Worm (Caenorhabditis elegans) whole organism, young adult: ENCODE results near the gene F19H6.4.

Experiments
- C06A6.2 ChIP-seq: fragments of 200-800 bp; sonication (Bioruptor generic); conservative IDR thresholded peaks from 2 replicates; pipeline ENCODE4 v1.3.6; 2022; ENCODE audit warnings: missing genetic modification characterization, missing compliant biosample characterization
- C17E4.6 ChIP-seq: fragments of 200-800 bp; sonication (Bioruptor generic); IDR thresholded peaks from 2 replicates; pipeline ENCODE4 v1.3.6; 2022; ENCODE audit warnings: missing genetic modification reagents, missing genetic modification characterization, missing compliant biosample characterization
- D2030.7 ChIP-seq: fragments of 200-800 bp; sonication (Bioruptor generic); IDR thresholded peaks from 2 replicates; pipeline ENCODE4 v1.3.6; 2022; ENCODE audit warnings: missing genetic modification reagents, missing genetic modification characterization, missing compliant biosample characterization
- F23B12.7 ChIP-seq: sonication (generic microtip); optimal IDR thresholded peaks from 2 replicates; lab custom pipeline; 2017; ENCODE audit warnings: missing genetic modification characterization, mild to moderate bottlenecking, missing compliant biosample characterization, antibody characterized with exemption, moderate library complexity; ENCODE audit not compliant: insufficient read depth
- F52B5.7 ChIP-seq: sonication (generic microtip); optimal IDR thresholded peaks from 2 replicates; lab custom pipeline; 2016; ENCODE audit warnings: mild to moderate bottlenecking, missing genetic modification characterization, missing compliant biosample characterization
- T26A5.8 ChIP-seq: sonication (generic microtip); optimal IDR thresholded peaks from 2 replicates; lab custom pipeline; 2016; ENCODE audit warnings: missing genetic modification characterization, missing compliant biosample characterization
- Y53G8AR.9 ChIP-seq: fragments of 200-800 bp; sonication (Bioruptor generic); conservative IDR thresholded peaks from 2 replicates; pipeline ENCODE4 v1.3.6; 2022; ENCODE audit warnings: missing genetic modification reagents, missing genetic modification characterization, missing compliant biosample characterization
- Y95B8A.8 ChIP-seq: fragments of 200-800 bp; sonication (Bioruptor generic); IDR thresholded peaks from 2 replicates; pipeline ENCODE4 v1.3.6; 2022; ENCODE audit warnings: missing genetic modification reagents, missing genetic modification characterization, missing compliant biosample characterization
- ZK185.1 ChIP-seq: sonication (generic microtip); optimal IDR thresholded peaks from 2 replicates; lab custom pipeline; 2016; ENCODE audit warnings: mild to moderate bottlenecking, missing genetic modification characterization, missing compliant biosample characterization; ENCODE audit not compliant: poor library complexity, severe bottlenecking
- ama-1 ChIP-seq, 3 experiments: fragments of 150-350 bp in 1 of 3; sonication (generic microtip) in 2 of 3; optimal IDR thresholded peaks; 2 replicates each; lab custom pipeline; 2014 to 2018; ENCODE audit warnings: missing biosample characterization in 2 of 3, missing genetic modification characterization in 2 of 3, missing genetic modification reagents in 2 of 3
- athp-1 ChIP-seq: sonication (generic microtip); optimal IDR thresholded peaks from 2 replicates; lab custom pipeline; 2017; ENCODE audit warnings: mild to moderate bottlenecking, missing genetic modification characterization, missing compliant biosample characterization
- attf-6 ChIP-seq: fragments of 200-800 bp; sonication (Bioruptor generic); IDR thresholded peaks from 2 replicates; pipeline ENCODE4 v1.3.6; 2022; ENCODE audit warnings: missing genetic modification reagents, missing genetic modification characterization, missing compliant biosample characterization
- bed-1 ChIP-seq: fragments of 200-800 bp; sonication (Bioruptor generic); IDR thresholded peaks from 2 replicates; pipeline ENCODE4 v1.3.6; 2022; ENCODE audit warnings: missing genetic modification reagents, missing genetic modification characterization, missing compliant biosample characterization
- ceh-100 ChIP-seq: fragments of 200-800 bp; sonication (Bioruptor generic); IDR thresholded peaks from 2 replicates; pipeline ENCODE4 v1.3.6; 2022; ENCODE audit warnings: missing genetic modification reagents, missing genetic modification characterization, missing compliant biosample characterization
- ceh-40 ChIP-seq: fragments of 200-800 bp; sonication (Bioruptor generic); IDR thresholded peaks from 2 replicates; pipeline ENCODE4 v1.3.6; 2022; ENCODE audit warnings: missing genetic modification characterization, missing compliant biosample characterization
- ceh-58 ChIP-seq: fragments of 200-800 bp; sonication (Bioruptor generic); IDR thresholded peaks from 2 replicates; pipeline ENCODE4 v1.3.6; 2022; ENCODE audit warnings: missing genetic modification characterization, missing compliant biosample characterization
- dpl-1 ChIP-seq: fragments of 150-350 bp; optimal IDR thresholded peaks from 2 replicates; lab custom pipeline; 2014; ENCODE audit warnings: missing biosample characterization, missing genetic modification reagents, missing genetic modification characterization
- efl-1 ChIP-seq: fragments of 150-350 bp; optimal IDR thresholded peaks from 2 replicates; lab custom pipeline; 2014; ENCODE audit warnings: missing biosample characterization, missing genetic modification reagents, missing genetic modification characterization
- egl-44 ChIP-seq: fragments of 200-800 bp; sonication (Bioruptor generic); IDR thresholded peaks from 2 replicates; pipeline ENCODE4 v1.3.6; 2022; ENCODE audit warnings: missing genetic modification reagents, missing genetic modification characterization, missing compliant biosample characterization
- egrh-3 ChIP-seq: fragments of 200-800 bp; sonication (Bioruptor generic); IDR thresholded peaks from 2 replicates; pipeline ENCODE4 v1.3.6; 2022; ENCODE audit warnings: missing genetic modification reagents, missing genetic modification characterization, missing compliant biosample characterization
- ekl-4 ChIP-seq: fragments of 200-800 bp; sonication (Bioruptor generic); IDR thresholded peaks from 2 replicates; pipeline ENCODE4 v1.3.6; 2022; ENCODE audit warnings: missing genetic modification reagents, missing genetic modification characterization, missing compliant biosample characterization
- ets-4 ChIP-seq: fragments of 200-800 bp; sonication (Bioruptor generic); optimal IDR thresholded peaks from 2 replicates; lab custom pipeline; 2018; ENCODE audit warnings: mild to moderate bottlenecking, missing genetic modification characterization, missing compliant biosample characterization
- hlh-26 ChIP-seq: fragments of 200-800 bp; sonication (Bioruptor generic); conservative IDR thresholded peaks from 2 replicates; pipeline ENCODE4 v1.3.6; 2022; ENCODE audit warnings: missing genetic modification reagents, missing genetic modification characterization, missing compliant biosample characterization
- hmg-20 ChIP-seq: fragments of 200-800 bp; sonication (Bioruptor generic); IDR thresholded peaks from 2 replicates; pipeline ENCODE4 v1.3.6; 2022; ENCODE audit warnings: missing genetic modification reagents, missing genetic modification characterization, missing compliant biosample characterization
- hsf-1 ChIP-seq: fragments of 200-800 bp; sonication (Bioruptor generic); IDR thresholded peaks from 2 replicates; pipeline ENCODE4 v1.3.6; 2022; ENCODE audit warnings: missing genetic modification reagents, missing genetic modification characterization, missing compliant biosample characterization
- lag-1 ChIP-seq: fragments of 200-800 bp; sonication (Bioruptor generic); IDR thresholded peaks from 2 replicates; pipeline ENCODE4 v1.3.6; 2022; ENCODE audit warnings: missing genetic modification reagents, missing genetic modification characterization, missing compliant biosample characterization
- lin-40 ChIP-seq: sonication (generic microtip); optimal IDR thresholded peaks from 2 replicates; lab custom pipeline; 2016; ENCODE audit warnings: missing genetic modification characterization, mild to moderate bottlenecking, missing compliant biosample characterization, missing genotype, missing genetic modification reagents
- lir-1 ChIP-seq: fragments of 200-800 bp; sonication (Bioruptor generic); conservative IDR thresholded peaks from 2 replicates; pipeline ENCODE4 v1.3.6; 2022; ENCODE audit warnings: missing genetic modification reagents, missing genetic modification characterization, missing compliant biosample characterization
- madf-10 ChIP-seq: sonication (generic microtip); optimal IDR thresholded peaks from 2 replicates; lab custom pipeline; 2016; ENCODE audit warnings: mild to moderate bottlenecking, missing genetic modification characterization, missing compliant biosample characterization
- madf-3 ChIP-seq: fragments of 200-800 bp; sonication (Bioruptor generic); IDR thresholded peaks from 2 replicates; pipeline ENCODE4 v1.3.6; 2022; ENCODE audit warnings: missing genetic modification reagents, missing genetic modification characterization, missing compliant biosample characterization
- mcd-1 ChIP-seq: fragments of 200-800 bp; sonication (Bioruptor generic); IDR thresholded peaks from 2 replicates; pipeline ENCODE4 v1.3.6; 2022; ENCODE audit warnings: missing genetic modification reagents, missing genetic modification characterization, missing compliant biosample characterization
- nfya-1 ChIP-seq: sonication (generic microtip); optimal IDR thresholded peaks from 2 replicates; lab custom pipeline; 2017; ENCODE audit warnings: antibody characterized with exemption, missing compliant biosample characterization, missing genetic modification characterization, borderline replicate concordance; ENCODE audit not compliant: insufficient read depth
- nfyb-1 ChIP-seq: fragments of 200-800 bp; sonication (Bioruptor generic); IDR thresholded peaks from 2 replicates; pipeline ENCODE4 v1.3.6; 2022; ENCODE audit warnings: missing genetic modification reagents, missing genetic modification characterization, missing compliant biosample characterization
- nhr-120 ChIP-seq: fragments of 200-800 bp; sonication (Bioruptor generic); IDR thresholded peaks from 2 replicates; pipeline ENCODE4 v1.3.6; 2022; ENCODE audit warnings: missing genetic modification characterization, missing compliant biosample characterization
- nhr-27 ChIP-seq: fragments of 200-800 bp; sonication (Bioruptor generic); optimal IDR thresholded peaks from 2 replicates; lab custom pipeline; 2018; ENCODE audit warnings: mild to moderate bottlenecking, missing genetic modification characterization, moderate library complexity, missing compliant biosample characterization
- nhr-80 ChIP-seq: sonication (generic microtip); optimal IDR thresholded peaks from 2 replicates; lab custom pipeline; 2016; ENCODE audit warnings: missing genetic modification characterization, missing compliant biosample characterization
- pbrm-1 ChIP-seq: fragments of 200-800 bp; sonication (Bioruptor generic); IDR thresholded peaks from 2 replicates; pipeline ENCODE4 v1.3.6; 2022; ENCODE audit warnings: missing genetic modification reagents, missing genetic modification characterization, missing compliant biosample characterization
- repo-1 ChIP-seq: sonication (generic microtip); optimal IDR thresholded peaks from 2 replicates; lab custom pipeline; 2017; ENCODE audit warnings: mild to moderate bottlenecking, missing genetic modification characterization, missing compliant biosample characterization
- snpc-1.3 ChIP-seq: sonication (generic microtip); optimal IDR thresholded peaks from 2 replicates; lab custom pipeline; 2017; ENCODE audit warnings: missing genetic modification characterization, mild to moderate bottlenecking, missing compliant biosample characterization, antibody characterized with exemption, moderate library complexity, missing genotype, missing genetic modification reagents; ENCODE audit not compliant: insufficient read depth
- sptf-2 ChIP-seq: fragments of 200-800 bp; sonication (Bioruptor generic); optimal IDR thresholded peaks from 2 replicates; lab custom pipeline; 2018; ENCODE audit warnings: mild to moderate bottlenecking, missing genetic modification characterization, missing compliant biosample characterization
- tbx-9 ChIP-seq: sonication (generic microtip); optimal IDR thresholded peaks from 2 replicates; lab custom pipeline; 2016; ENCODE audit warnings: borderline replicate concordance, missing genetic modification characterization, inconsistent platforms, missing compliant biosample characterization
- tlf-1 ChIP-seq: fragments of 200-800 bp; sonication (Bioruptor generic); optimal IDR thresholded peaks from 2 replicates; lab custom pipeline; 2018; ENCODE audit warnings: mild to moderate bottlenecking, missing genetic modification characterization, missing compliant biosample characterization
- xnd-1 ChIP-seq: sonication (generic microtip); optimal IDR thresholded peaks from 2 replicates; lab custom pipeline; 2016; ENCODE audit warnings: missing genotype, missing genetic modification reagents, missing genetic modification characterization, missing compliant biosample characterization
- ztf-22 ChIP-seq: fragments of 200-800 bp; sonication (Bioruptor generic); optimal IDR thresholded peaks from 2 replicates; lab custom pipeline; 2018; ENCODE audit warnings: mild to moderate bottlenecking, missing genetic modification characterization, moderate library complexity, missing compliant biosample characterization

Gene F19H6.4

ce11 chrX:12375783-12376182 lies 10.3 kb downstream of the F19H6.4 start:
- no peak for TF ChIP-seq tlf-1 (GFP tag; lab: Kevin White, UChicago)
- no peak for TF ChIP-seq ets-4
- TF ChIP-seq madf-3, result no peak
- TF ChIP-seq mcd-1 (GFP tag; lab: Robert Waterston, UW), result no peak
- no peak for TF ChIP-seq F23B12.7 (tag; lab: Kevin White, UChicago)
- TF ChIP-seq nhr-120 (GFP tag; lab: Robert Waterston, UW), result no peak

ce11 chrX:12378293-12378692 lies 12.8 kb downstream of the F19H6.4 start, which contains the start of gene glb-13:
TSS of gene glb-13 (minus strand) at chrX:12378393.
- no peak for TF ChIP-seq D2030.7 (GFP tag; lab: Robert Waterston, UW)
- TF ChIP-seq egrh-3 (GFP tag; lab: Robert Waterston, UW), result no peak
- no peak for TF ChIP-seq bed-1
- no peak for TF ChIP-seq tlf-1 (GFP tag; lab: Kevin White, UChicago)

ce11 chrX:12391380-12391779 lies 25.9 kb downstream of the F19H6.4 start, which contains the start of gene nekl-3:
TSS of gene nekl-3 (minus strand) at chrX:12391480.
- TF ChIP-seq athp-1 (tag; lab: Kevin White, UChicago) (no peak), Y53G8AR.9 (GFP tag; lab: Robert Waterston, UW) (no peak), nfya-1 (no peak), hsf-1 (no peak), ama-1 (optimal IDR thresholded peaks at IDR 0.05; lab: Kevin White, UChicago) (no peak), ama-1 (GFP tag; optimal IDR thresholded peaks at IDR 0.05; lab: Kevin White, UChicago) (no peak), xnd-1 (tag; lab: Kevin White, UChicago) (no peak), ztf-22 (no peak), sptf-2 (no peak), lir-1 (GFP tag; lab: Robert Waterston, UW) (no peak), lin-40 (no peak), tbx-9 (tag; lab: Kevin White, UChicago) (no peak)

- TF ChIP-seq madf-10 (tag; lab: Kevin White, UChicago) (peak; percentile 62), nhr-80 (peak; percentile 94), snpc-1.3 (tag; lab: Kevin White, UChicago) (no peak), attf-6 (GFP tag; lab: Robert Waterston, UW) (no peak), Y95B8A.8 (GFP tag; lab: Robert Waterston, UW) (no peak), hlh-26 (GFP tag; lab: Robert Waterston, UW) (no peak), egl-44 (GFP tag; lab: Robert Waterston, UW) (peak; percentile 63; the same call in 1 of the 2 replicates), lag-1 (no peak), F52B5.7 (tag; lab: Kevin White, UChicago) (no peak), nhr-120 (GFP tag; lab: Robert Waterston, UW) (no peak), hmg-20 (0 out of 2 replicates have a peak, but pooled peaks have one; percentile 14), efl-1 (GFP tag; lab: Kevin White, UChicago) (no peak), pbrm-1 (GFP tag; lab: Robert Waterston, UW) (peak; percentile 86), D2030.7 (GFP tag; lab: Robert Waterston, UW) (no peak), ceh-100 (GFP tag; lab: Robert Waterston, UW) (no peak), repo-1 (tag; lab: Kevin White, UChicago) (peak; percentile 65), C17E4.6 (GFP tag; lab: Robert Waterston, UW) (no peak), ceh-58 (GFP tag; lab: Robert Waterston, UW) (no peak), T26A5.8 (tag; lab: Kevin White, UChicago) (no peak), ZK185.1 (tag; lab: Kevin White, UChicago) (peak; percentile 61), C06A6.2 (GFP tag; lab: Robert Waterston, UW) (peak; percentile 70), dpl-1 (GFP tag; lab: Kevin White, UChicago) (no peak), nfyb-1 (GFP tag; lab: Robert Waterston, UW) (peak; percentile 83), sptf-2 (no peak), nhr-27 (tag; lab: Kevin White, UChicago) (no peak), ekl-4 (GFP tag; lab: Robert Waterston, UW) (no peak), ceh-40 (no peak)
Measured at ce11 chrX:12393786-12394308, 28.4 kb downstream of the F19H6.4 start, which contains the start of gene F17E5.2. TSS of gene F17E5.2 (plus strand) at chrX:12394258.
